Fruit fly (Drosophila melanogaster) whole organism, embryonic: ENCODE data around the gene Msh6.

Experiments
- Aef1 ChIP-seq: fragments of 200-800 bp; sonication (Bioruptor generic); IDR thresholded peaks from 3 replicates; pipeline ENCODE4 v1.3.6; 2022; ENCODE audit warnings: missing biosample characterization, missing genetic modification characterization
- Bteb2 ChIP-seq: fragments of 200-800 bp; sonication (Bioruptor generic); optimal IDR thresholded peaks from 2 replicates; lab custom pipeline; 2016; ENCODE audit warnings: missing biosample characterization, missing genetic modification characterization
- CG12071 ChIP-seq: fragments of 200-800 bp; sonication (Bioruptor generic); optimal IDR thresholded peaks from 3 replicates; lab custom pipeline; 2018; ENCODE audit warnings: missing biosample characterization, mild to moderate bottlenecking, missing genetic modification characterization
- CG12219 ChIP-seq: fragments of 200-800 bp; sonication (Bioruptor generic); optimal IDR thresholded peaks from 3 replicates; lab custom pipeline; 2018; ENCODE audit warnings: missing biosample characterization, mild to moderate bottlenecking, missing genetic modification characterization
- CG14965 ChIP-seq: fragments of 200-800 bp; sonication (Bioruptor generic); optimal IDR thresholded peaks from 2 replicates; lab custom pipeline; 2016; ENCODE audit warnings: missing biosample characterization, missing genetic modification characterization, borderline replicate concordance
- CG15696 ChIP-seq: fragments of 200-800 bp; sonication (Bioruptor generic); optimal IDR thresholded peaks from 2 replicates; lab custom pipeline; 2019; ENCODE audit warnings: missing biosample characterization, mild to moderate bottlenecking, missing genetic modification characterization, moderate library complexity
- CG17568 ChIP-seq: fragments of 200-800 bp; sonication (Bioruptor generic); optimal IDR thresholded peaks from 2 replicates; lab custom pipeline; 2018; ENCODE audit warnings: missing biosample characterization, mild to moderate bottlenecking, missing genetic modification characterization, moderate library complexity
- CG17829 ChIP-seq: fragments of 200-800 bp; optimal IDR thresholded peaks from 2 replicates; lab custom pipeline; 2019; ENCODE audit warnings: missing biosample characterization, mild to moderate bottlenecking, missing genetic modification characterization, moderate library complexity
- CG32532 ChIP-seq: fragments of 200-800 bp; sonication (Bioruptor generic); IDR thresholded peaks from 2 replicates; pipeline ENCODE4 v1.3.6; 2022; ENCODE audit warnings: missing biosample characterization, missing genetic modification characterization
- CG4404 ChIP-seq: fragments of 200-800 bp; sonication (Bioruptor generic); IDR thresholded peaks from 2 replicates; pipeline ENCODE4 v1.3.6; 2022; ENCODE audit warnings: missing biosample characterization, missing genetic modification characterization
- CG4617 ChIP-seq: fragments of 200-800 bp; sonication (Bioruptor generic); optimal IDR thresholded peaks from 3 replicates; lab custom pipeline; 2016; ENCODE audit warnings: missing biosample characterization, missing genetic modification characterization, borderline replicate concordance
- CG4707 ChIP-seq: fragments of 200-800 bp; sonication (Bioruptor generic); optimal IDR thresholded peaks from 2 replicates; lab custom pipeline; 2018; ENCODE audit warnings: missing biosample characterization, mild to moderate bottlenecking, missing genetic modification characterization, moderate library complexity
- CG9609 ChIP-seq: fragments of 200-800 bp; sonication (Bioruptor generic); optimal IDR thresholded peaks from 3 replicates; lab custom pipeline; 2016; ENCODE audit warnings: missing biosample characterization, missing genetic modification characterization
- CG9876 ChIP-seq: fragments of 200-800 bp; sonication (Bioruptor generic); optimal IDR thresholded peaks from 2 replicates; lab custom pipeline; 2016; ENCODE audit warnings: missing biosample characterization, missing genetic modification characterization
- Chrac-16 ChIP-seq: fragments of 200-800 bp; sonication (Bioruptor generic); optimal IDR thresholded peaks from 3 replicates; lab custom pipeline; 2016; ENCODE audit warnings: missing biosample characterization, missing genetic modification characterization
- Dp ChIP-seq: fragments of 200-800 bp; sonication (Bioruptor generic); optimal IDR thresholded peaks from 2 replicates; lab custom pipeline; 2018; ENCODE audit warnings: missing biosample characterization, mild to moderate bottlenecking, missing genetic modification characterization, moderate library complexity
- Dref ChIP-seq: fragments of 200-800 bp; sonication (Bioruptor generic); IDR thresholded peaks from 2 replicates; pipeline ENCODE4 v1.3.6; 2022; ENCODE audit warnings: missing biosample characterization, missing genetic modification characterization
- Eip74EF ChIP-seq, 2 experiments: fragments of 200-800 bp in 1 of 2; fragments of >200 bp in 1 of 2; sonication (Bioruptor generic) in 1 of 2; optimal IDR thresholded peaks; 2 replicates each; lab custom pipeline; 2017 to 2019; ENCODE audit warnings: missing biosample characterization in 2 of 2, missing genetic modification characterization in 2 of 2, mild to moderate bottlenecking in 1 of 2, moderate library complexity in 1 of 2
- HLH54F ChIP-seq: fragments of 200-800 bp; sonication (Bioruptor generic); optimal IDR thresholded peaks from 3 replicates; lab custom pipeline; 2016; ENCODE audit warnings: missing biosample characterization, missing genetic modification characterization
- NC2α ChIP-seq: fragments of 200-800 bp; sonication (Bioruptor generic); optimal IDR thresholded peaks from 2 replicates; lab custom pipeline; 2016; ENCODE audit warnings: missing biosample characterization, missing genetic modification characterization
- Ptx1 ChIP-seq: fragments of 200-800 bp; sonication (Bioruptor generic); IDR thresholded peaks from 2 replicates; pipeline ENCODE4 v1.3.6; 2022; ENCODE audit warnings: missing biosample characterization, missing genetic modification characterization
- Rx ChIP-seq: fragments of 200-800 bp; sonication (Bioruptor generic); IDR thresholded peaks from 2 replicates; pipeline ENCODE4 v1.3.6; 2022; ENCODE audit warnings: missing biosample characterization, missing genetic modification characterization
- Six4 ChIP-seq: fragments of 200-800 bp; sonication (Bioruptor generic); optimal IDR thresholded peaks from 2 replicates; lab custom pipeline; 2016; ENCODE audit warnings: missing biosample characterization, missing genetic modification characterization
- Taf1 ChIP-seq: fragments of 200-800 bp; sonication (Bioruptor generic); IDR thresholded peaks from 2 replicates; pipeline ENCODE4 v1.3.6; 2022; ENCODE audit warnings: missing biosample characterization, missing genetic modification characterization
- Trl ChIP-seq, 3 experiments: fragments of >200 bp in 2 of 3; fragments of 200-800 bp in 1 of 3; sonication (Bioruptor generic) in 1 of 3; optimal IDR thresholded peaks; 2 replicates in 1 of 3; 3 replicates in 2 of 3; lab custom pipeline; 2016 to 2017; ENCODE audit warnings: missing biosample characterization in 1 of 3, missing genetic modification characterization in 1 of 3
- abd-A ChIP-seq: fragments of 200-800 bp; sonication (Bioruptor generic); optimal IDR thresholded peaks from 3 replicates; lab custom pipeline; 2019; ENCODE audit warnings: missing biosample characterization, mild to moderate bottlenecking, missing genetic modification characterization, moderate library complexity
- ac ChIP-seq: fragments of 200-800 bp; sonication (Bioruptor generic); optimal IDR thresholded peaks from 3 replicates; lab custom pipeline; 2017; ENCODE audit warnings: missing biosample characterization, mild to moderate bottlenecking, missing genetic modification characterization
- ap ChIP-seq: fragments of 200-800 bp; sonication (Bioruptor generic); IDR thresholded peaks from 2 replicates; pipeline ENCODE4 v1.3.6; 2022; ENCODE audit warnings: missing biosample characterization, missing genetic modification characterization
- br ChIP-seq: fragments of >200 bp; optimal IDR thresholded peaks from 2 replicates; lab custom pipeline; 2017
- btn ChIP-seq: fragments of 200-800 bp; sonication (Bioruptor generic); optimal IDR thresholded peaks from 2 replicates; lab custom pipeline; 2016; ENCODE audit warnings: missing biosample characterization, missing genetic modification characterization
- caup ChIP-seq: fragments of 200-800 bp; sonication (Bioruptor generic); optimal IDR thresholded peaks from 3 replicates; lab custom pipeline; 2017; ENCODE audit warnings: missing biosample characterization, mild to moderate bottlenecking, missing genetic modification characterization, moderate library complexity; ENCODE audit not compliant: severe bottlenecking
- dmrt11E ChIP-seq: fragments of 200-800 bp; sonication (Bioruptor generic); optimal IDR thresholded peaks from 3 replicates; lab custom pipeline; 2018; ENCODE audit warnings: missing biosample characterization, mild to moderate bottlenecking, missing genetic modification characterization, moderate library complexity
- eyg ChIP-seq: fragments of 200-800 bp; sonication (Bioruptor generic); optimal IDR thresholded peaks from 3 replicates; lab custom pipeline; 2016; ENCODE audit warnings: missing biosample characterization, missing genetic modification characterization
- fd102C ChIP-seq: fragments of 200-800 bp; sonication (Bioruptor generic); optimal IDR thresholded peaks from 2 replicates; lab custom pipeline; 2018; ENCODE audit warnings: missing biosample characterization, mild to moderate bottlenecking, missing genetic modification characterization, moderate library complexity
- gem ChIP-seq: fragments of 200-800 bp; sonication (Bioruptor generic); optimal IDR thresholded peaks from 2 replicates; lab custom pipeline; 2019; ENCODE audit warnings: missing biosample characterization, mild to moderate bottlenecking, missing genetic modification characterization, moderate library complexity
- grau ChIP-seq: fragments of 200-800 bp; optimal IDR thresholded peaks from 3 replicates; lab custom pipeline; 2019; ENCODE audit warnings: missing biosample characterization, mild to moderate bottlenecking, missing genetic modification characterization, moderate library complexity
- gsb-n ChIP-seq: fragments of 200-800 bp; sonication (Bioruptor generic); optimal IDR thresholded peaks from 3 replicates; lab custom pipeline; 2018; ENCODE audit warnings: missing biosample characterization, mild to moderate bottlenecking, missing genetic modification characterization
- insv ChIP-seq, 2 experiments: fragments of 200-800 bp; sonication (Bioruptor generic); optimal IDR thresholded peaks; 3 replicates each; lab custom pipeline; 2016 to 2018; ENCODE audit warnings: missing biosample characterization in 2 of 2, missing genetic modification characterization in 2 of 2
- jing ChIP-seq: fragments of 200-800 bp; sonication (Bioruptor generic); optimal IDR thresholded peaks from 2 replicates; lab custom pipeline; 2018; ENCODE audit warnings: missing biosample characterization, mild to moderate bottlenecking, missing genetic modification characterization
- nerfin-2 ChIP-seq: fragments of 200-800 bp; sonication (Bioruptor generic); IDR thresholded peaks from 2 replicates; pipeline ENCODE4 v1.3.6; 2022; ENCODE audit warnings: missing biosample characterization, missing genetic modification characterization; ENCODE audit not compliant: partially characterized antibody
- peb ChIP-seq: fragments of 200-800 bp; sonication (Bioruptor generic); IDR thresholded peaks from 2 replicates; pipeline ENCODE4 v1.3.6; 2022; ENCODE audit warnings: missing biosample characterization, missing genetic modification characterization
- pzg ChIP-seq: fragments of 200-800 bp; sonication (Bioruptor generic); optimal IDR thresholded peaks from 3 replicates; lab custom pipeline; 2018; ENCODE audit warnings: missing biosample characterization, mild to moderate bottlenecking, missing genetic modification characterization, moderate library complexity
- ro ChIP-seq: fragments of 200-800 bp; sonication (Bioruptor generic); IDR thresholded peaks from 2 replicates; pipeline ENCODE4 v1.3.6; 2022; ENCODE audit warnings: missing biosample characterization, missing genetic modification characterization
- tll ChIP-seq, 2 experiments: fragments of 200-800 bp in 1 of 2; fragments of >200 bp in 1 of 2; sonication (Bioruptor generic) in 1 of 2; optimal IDR thresholded peaks; 2 replicates each; lab custom pipeline; 2017 to 2019; ENCODE audit warnings: missing biosample characterization in 2 of 2, missing genetic modification characterization in 2 of 2, mild to moderate bottlenecking in 1 of 2, moderate library complexity in 1 of 2
- tna ChIP-seq: fragments of 200-800 bp; sonication (Bioruptor generic); IDR thresholded peaks from 2 replicates; pipeline ENCODE4 v1.3.6; 2022; ENCODE audit warnings: missing biosample characterization, missing genetic modification characterization; ENCODE audit not compliant: partially characterized antibody
- trem ChIP-seq: fragments of 200-800 bp; optimal IDR thresholded peaks from 3 replicates; lab custom pipeline; 2019; ENCODE audit warnings: missing biosample characterization, mild to moderate bottlenecking, missing genetic modification characterization, moderate library complexity
- vvl ChIP-seq: fragments of 200-800 bp; sonication (Bioruptor generic); IDR thresholded peaks from 2 replicates; pipeline ENCODE4 v1.3.6; 2022; ENCODE audit warnings: missing biosample characterization, missing genetic modification characterization
- z ChIP-seq: fragments of 200-800 bp; sonication (Bioruptor generic); IDR thresholded peaks from 3 replicates; pipeline ENCODE4 v1.3.6; 2022; ENCODE audit warnings: missing biosample characterization, missing genetic modification characterization
- zf30C ChIP-seq: fragments of 200-800 bp; sonication (Bioruptor generic); optimal IDR thresholded peaks from 3 replicates; lab custom pipeline; 2018; ENCODE audit warnings: missing biosample characterization, mild to moderate bottlenecking, missing genetic modification characterization

Gene Msh6

dm6 chr3L:15104849-15105555 lies 53.4 kb downstream of the Msh6 start (continued):
- TF ChIP-seq gem = peak; percentile 71
- TF ChIP-seq CG12071 (GFP tag; lab: Kevin White, UChicago) = peak; percentile 32
- TF ChIP-seq Rx (GFP tag; lab: Robert Waterston, UW) = 0 out of 2 replicates have a peak, but pooled peaks have one; percentile 44
- no peak for TF ChIP-seq CG14965 (GFP tag; lab: Kevin White, UChicago)
- peak; percentile 14 for TF ChIP-seq jing (GFP tag; lab: Kevin White, UChicago)
- TF ChIP-seq pzg = no peak
- no peak for TF ChIP-seq Dref (GFP tag; lab: Robert Waterston, UW)
- peak; percentile 52 for TF ChIP-seq HLH54F
- TF ChIP-seq peb (GFP tag; lab: Robert Waterston, UW) = peak; percentile 56
- TF ChIP-seq dmrt11E (tag; lab: Kevin White, UChicago) = no peak
- no peak for TF ChIP-seq Six4 (GFP tag; lab: Kevin White, UChicago)
- peak; percentile 58 for TF ChIP-seq CG32532 (GFP tag; lab: Robert Waterston, UW)
- TF ChIP-seq NC2α (GFP tag; lab: Kevin White, UChicago) = no peak
- no peak for TF ChIP-seq caup
- TF ChIP-seq Dp (GFP tag; lab: Kevin White, UChicago) = no peak
- TF ChIP-seq CG9876 = no peak
- no peak for TF ChIP-seq nerfin-2 (GFP tag; lab: Robert Waterston, UW)
- peak; percentile 51 for TF ChIP-seq CG9609 (GFP tag; lab: Kevin White, UChicago)
- no peak for TF ChIP-seq btn (GFP tag; lab: Kevin White, UChicago)
- no peak for TF ChIP-seq insv (GFP tag; optimal IDR thresholded peaks at IDR 0.05; lab: Kevin White, UChicago)
- no peak for TF ChIP-seq Eip74EF (GFP tag; optimal IDR thresholded peaks at IDR 0.05; lab: Kevin White, UChicago)
- TF ChIP-seq fd102C (GFP tag; lab: Kevin White, UChicago) = no peak
- peak; percentile 44; the same call in 1 of the 2 replicates for TF ChIP-seq CG4404
- no peak for TF ChIP-seq tll (GFP tag; optimal IDR thresholded peaks at IDR 0.05; lab: Kevin White, UChicago)
- TF ChIP-seq z (GFP tag; lab: Robert Waterston, UW) = no peak
- peak; percentile 36 for TF ChIP-seq Chrac-16 (GFP tag; lab: Kevin White, UChicago)
- peak; percentile 28; the same call in 1 of the 2 replicates for TF ChIP-seq ap (GFP tag; lab: Robert Waterston, UW)
- TF ChIP-seq gsb-n (tag; lab: Kevin White, UChicago) = no peak
- TF ChIP-seq tna = no peak
- no peak for TF ChIP-seq Trl (optimal IDR thresholded peaks at IDR 0.05; lab: Kevin White, UChicago)
- TF ChIP-seq Trl (GFP tag; optimal IDR thresholded peaks at IDR 0.05; lab: Kevin White, UChicago) = peak; percentile 20
- TF ChIP-seq grau (tag; lab: Kevin White, UChicago) = peak; percentile 66
- TF ChIP-seq CG12219 (GFP tag; lab: Kevin White, UChicago) = peak; percentile 33
- no peak for TF ChIP-seq CG4617 (GFP tag; lab: Kevin White, UChicago)
- peak; percentile 79 for TF ChIP-seq Ptx1
- no peak; the same call in 1 of the 2 replicates for TF ChIP-seq ro (GFP tag; lab: Robert Waterston, UW)
- no peak for TF ChIP-seq zf30C (GFP tag; lab: Kevin White, UChicago)
- peak; percentile 35 for TF ChIP-seq Aef1
- TF ChIP-seq abd-A (tag; lab: Kevin White, UChicago) = no peak
- TF ChIP-seq eyg (GFP tag; lab: Kevin White, UChicago) = peak; percentile 33
- TF ChIP-seq br = no peak
- no peak for TF ChIP-seq ac (GFP tag; lab: Kevin White, UChicago)
- no peak for TF ChIP-seq CG4707
- TF ChIP-seq CG15696 (tag; lab: Kevin White, UChicago) = no peak
- no peak for TF ChIP-seq Taf1 (GFP tag; lab: Robert Waterston, UW)
- peak; percentile 29 for TF ChIP-seq CG17568
- TF ChIP-seq vvl (GFP tag; lab: Robert Waterston, UW) = no peak; the same call in 1 of the 2 replicates
- TF ChIP-seq Bteb2 (GFP tag; lab: Kevin White, UChicago) = peak; percentile 43
- TF ChIP-seq CG17829 (tag; lab: Kevin White, UChicago) = peak; percentile 53
- TF ChIP-seq trem (tag; lab: Kevin White, UChicago) = no peak
